Worm (Caenorhabditis elegans) whole organism, young adult: Measurements from ENCODE around the gene str-209.

ENCODE experiments used
- B0035.1 ChIP-seq: sonication (generic microtip); optimal IDR thresholded peaks from 2 replicates; lab custom pipeline; 2016; ENCODE audit warnings: missing genetic modification characterization, mild to moderate bottlenecking, missing compliant biosample characterization, missing genotype, missing genetic modification reagents
- B0336.3 ChIP-seq: fragments of 200-800 bp; sonication (Bioruptor generic); IDR thresholded peaks from 2 replicates; pipeline ENCODE4 v1.3.6; 2022; ENCODE audit warnings: missing genetic modification characterization, missing compliant biosample characterization
- C06A6.2 ChIP-seq: fragments of 200-800 bp; sonication (Bioruptor generic); conservative IDR thresholded peaks from 2 replicates; pipeline ENCODE4 v1.3.6; 2022; ENCODE audit warnings: missing genetic modification characterization, missing compliant biosample characterization
- D2030.7 ChIP-seq: fragments of 200-800 bp; sonication (Bioruptor generic); IDR thresholded peaks from 2 replicates; pipeline ENCODE4 v1.3.6; 2022; ENCODE audit warnings: missing genetic modification reagents, missing genetic modification characterization, missing compliant biosample characterization
- F10E7.11 ChIP-seq: sonication (generic microtip); optimal IDR thresholded peaks from 2 replicates; lab custom pipeline; 2017; ENCODE audit warnings: mild to moderate bottlenecking, missing genetic modification characterization, moderate library complexity, missing compliant biosample characterization
- K12H6.12 ChIP-seq: fragments of 200-800 bp; sonication (Bioruptor generic); optimal IDR thresholded peaks from 2 replicates; lab custom pipeline; 2018; ENCODE audit warnings: mild to moderate bottlenecking, missing genetic modification characterization, missing compliant biosample characterization
- Y53G8AR.9 ChIP-seq: fragments of 200-800 bp; sonication (Bioruptor generic); conservative IDR thresholded peaks from 2 replicates; pipeline ENCODE4 v1.3.6; 2022; ENCODE audit warnings: missing genetic modification reagents, missing genetic modification characterization, missing compliant biosample characterization
- Y67H2A.10 ChIP-seq: fragments of 200-800 bp; sonication (Bioruptor generic); conservative IDR thresholded peaks from 2 replicates; pipeline ENCODE4 v1.3.6; 2022; ENCODE audit warnings: missing genetic modification reagents, missing genetic modification characterization, missing compliant biosample characterization
- ama-1 ChIP-seq, 3 experiments: fragments of 150-350 bp in 1 of 3; sonication (generic microtip) in 2 of 3; optimal IDR thresholded peaks; 2 replicates each; lab custom pipeline; 2014 to 2018; ENCODE audit warnings: missing biosample characterization in 2 of 3, missing genetic modification characterization in 2 of 3, missing genetic modification reagents in 2 of 3
- aptf-3 ChIP-seq: fragments of 200-800 bp; sonication (Bioruptor generic); IDR thresholded peaks from 2 replicates; pipeline ENCODE4 v1.3.6; 2022; ENCODE audit warnings: missing genetic modification characterization, missing compliant biosample characterization
- ccch-3 ChIP-seq: fragments of 200-800 bp; sonication (Bioruptor generic); optimal IDR thresholded peaks from 2 replicates; lab custom pipeline; 2018; ENCODE audit warnings: mild to moderate bottlenecking, missing genetic modification characterization, missing compliant biosample characterization
- cebp-1 ChIP-seq, 2 experiments: fragments of 200-800 bp in 1 of 2; sonication (Bioruptor generic) in 1 of 2; sonication (generic microtip) in 1 of 2; IDR thresholded peaks in 1 of 2; optimal IDR thresholded peaks in 1 of 2; 2 replicates each; pipeline versions ENCODE4 v1.3.6 to Lab custom; 2017 to 2022; ENCODE audit warnings: missing compliant biosample characterization in 2 of 2, missing genetic modification characterization in 2 of 2, mild to moderate bottlenecking in 1 of 2, missing genetic modification reagents in 1 of 2, moderate library complexity in 1 of 2
- ceh-79 ChIP-seq: sonication (generic microtip); optimal IDR thresholded peaks from 2 replicates; lab custom pipeline; 2017; ENCODE audit warnings: mild to moderate bottlenecking, missing genetic modification characterization, missing compliant biosample characterization
- ceh-91 ChIP-seq: fragments of 200-800 bp; sonication (Bioruptor generic); IDR thresholded peaks from 2 replicates; pipeline ENCODE4 v1.3.6; 2022; ENCODE audit warnings: missing genetic modification reagents, missing genetic modification characterization, missing compliant biosample characterization
- dox-1 ChIP-seq: fragments of 200-800 bp; sonication (Bioruptor generic); IDR thresholded peaks from 2 replicates; pipeline ENCODE4 v1.3.6; 2022; ENCODE audit warnings: missing genetic modification reagents, missing genetic modification characterization, missing compliant biosample characterization
- dpl-1 ChIP-seq: fragments of 150-350 bp; optimal IDR thresholded peaks from 2 replicates; lab custom pipeline; 2014; ENCODE audit warnings: missing biosample characterization, missing genetic modification reagents, missing genetic modification characterization
- efl-1 ChIP-seq: fragments of 150-350 bp; optimal IDR thresholded peaks from 2 replicates; lab custom pipeline; 2014; ENCODE audit warnings: missing biosample characterization, missing genetic modification reagents, missing genetic modification characterization
- egl-18 ChIP-seq: fragments of 200-800 bp; sonication (Bioruptor generic); IDR thresholded peaks from 2 replicates; pipeline ENCODE4 v1.3.6; 2022; ENCODE audit warnings: missing genetic modification reagents, missing genetic modification characterization, missing compliant biosample characterization
- egrh-3 ChIP-seq: fragments of 200-800 bp; sonication (Bioruptor generic); IDR thresholded peaks from 2 replicates; pipeline ENCODE4 v1.3.6; 2022; ENCODE audit warnings: missing genetic modification reagents, missing genetic modification characterization, missing compliant biosample characterization
- hmg-1.2 ChIP-seq: fragments of 200-800 bp; sonication (Bioruptor generic); IDR thresholded peaks from 2 replicates; pipeline ENCODE4 v1.3.6; 2022; ENCODE audit warnings: missing genetic modification reagents, missing genetic modification characterization, missing compliant biosample characterization
- let-526 ChIP-seq: fragments of 200-800 bp; sonication (Bioruptor generic); IDR thresholded peaks from 2 replicates; pipeline ENCODE4 v1.3.6; 2022; ENCODE audit warnings: missing genetic modification reagents, missing genetic modification characterization, missing compliant biosample characterization
- let-607 ChIP-seq, 2 experiments: fragments of 200-800 bp in 1 of 2; sonication (Bioruptor generic) in 1 of 2; sonication (generic microtip) in 1 of 2; optimal IDR thresholded peaks; 2 replicates each; lab custom pipeline; 2016 to 2018; ENCODE audit warnings: mild to moderate bottlenecking in 2 of 2, missing compliant biosample characterization in 2 of 2, missing genetic modification characterization in 2 of 2, moderate library complexity in 2 of 2, missing genotype in 1 of 2
- lin-35 ChIP-seq, 3 experiments: fragments of 150-350 bp in 2 of 3; sonication (generic microtip) in 1 of 3; optimal IDR thresholded peaks; 2 replicates each; lab custom pipeline; 2014 to 2018; ENCODE audit warnings: missing biosample characterization in 3 of 3, missing genetic modification characterization in 3 of 3, missing genetic modification reagents in 3 of 3
- lin-54 ChIP-seq: fragments of 200-800 bp; sonication (Bioruptor generic); optimal IDR thresholded peaks from 2 replicates; lab custom pipeline; 2018; ENCODE audit warnings: mild to moderate bottlenecking, missing genetic modification characterization, missing compliant biosample characterization
- lir-1 ChIP-seq: fragments of 200-800 bp; sonication (Bioruptor generic); conservative IDR thresholded peaks from 2 replicates; pipeline ENCODE4 v1.3.6; 2022; ENCODE audit warnings: missing genetic modification reagents, missing genetic modification characterization, missing compliant biosample characterization
- lsl-1 ChIP-seq: fragments of 200-800 bp; sonication (Bioruptor generic); optimal IDR thresholded peaks from 2 replicates; lab custom pipeline; 2018; ENCODE audit warnings: mild to moderate bottlenecking, missing genetic modification characterization, moderate library complexity, missing compliant biosample characterization
- lsy-27 ChIP-seq: sonication (generic microtip); optimal IDR thresholded peaks from 2 replicates; lab custom pipeline; 2017; ENCODE audit warnings: missing genetic modification characterization, mild to moderate bottlenecking, missing compliant biosample characterization, antibody characterized with exemption, missing genotype, borderline replicate concordance; ENCODE audit not compliant: insufficient read depth
- madf-6 ChIP-seq: fragments of 200-800 bp; sonication (Bioruptor generic); IDR thresholded peaks from 2 replicates; pipeline ENCODE4 v1.3.6; 2022; ENCODE audit warnings: missing genetic modification reagents, missing genetic modification characterization, missing compliant biosample characterization
- madf-8 ChIP-seq: fragments of 200-800 bp; sonication (Bioruptor generic); conservative IDR thresholded peaks from 2 replicates; pipeline ENCODE4 v1.3.6; 2022; ENCODE audit warnings: missing genetic modification reagents, missing genetic modification characterization, missing compliant biosample characterization
- nfya-1 ChIP-seq: sonication (generic microtip); optimal IDR thresholded peaks from 2 replicates; lab custom pipeline; 2017; ENCODE audit warnings: antibody characterized with exemption, missing compliant biosample characterization, missing genetic modification characterization, borderline replicate concordance; ENCODE audit not compliant: insufficient read depth
- nhr-179 ChIP-seq: sonication (generic microtip); optimal IDR thresholded peaks from 2 replicates; lab custom pipeline; 2016; ENCODE audit warnings: mild to moderate bottlenecking, missing genetic modification characterization, missing compliant biosample characterization
- nhr-27 ChIP-seq: fragments of 200-800 bp; sonication (Bioruptor generic); optimal IDR thresholded peaks from 2 replicates; lab custom pipeline; 2018; ENCODE audit warnings: mild to moderate bottlenecking, missing genetic modification characterization, moderate library complexity, missing compliant biosample characterization
- pbrm-1 ChIP-seq: fragments of 200-800 bp; sonication (Bioruptor generic); IDR thresholded peaks from 2 replicates; pipeline ENCODE4 v1.3.6; 2022; ENCODE audit warnings: missing genetic modification reagents, missing genetic modification characterization, missing compliant biosample characterization
- sea-2 ChIP-seq: fragments of 200-800 bp; sonication (Bioruptor generic); IDR thresholded peaks from 2 replicates; pipeline ENCODE4 v1.3.6; 2022; ENCODE audit warnings: missing genetic modification characterization, missing compliant biosample characterization
- snpc-3.4 ChIP-seq: sonication (generic microtip); optimal IDR thresholded peaks from 2 replicates; lab custom pipeline; 2017; ENCODE audit warnings: missing genetic modification characterization, mild to moderate bottlenecking, missing compliant biosample characterization, antibody characterized with exemption, moderate library complexity, missing genotype, missing genetic modification reagents
- snpc-4 ChIP-seq, 5 experiments: fragments of 150-350 bp in 1 of 5; sonication (generic microtip) in 4 of 5; optimal IDR thresholded peaks; 2 replicates each; lab custom pipeline; 2014 to 2018; ENCODE audit warnings: missing genetic modification characterization in 5 of 5, missing biosample characterization in 3 of 5, antibody characterized with exemption in 2 of 5, mild to moderate bottlenecking in 2 of 5, missing compliant biosample characterization in 2 of 5, missing genotype in 2 of 5, moderate library complexity in 2 of 5, missing genetic modification reagents in 1 of 5
- sptf-2 ChIP-seq: fragments of 200-800 bp; sonication (Bioruptor generic); optimal IDR thresholded peaks from 2 replicates; lab custom pipeline; 2018; ENCODE audit warnings: mild to moderate bottlenecking, missing genetic modification characterization, missing compliant biosample characterization
- unc-62 ChIP-seq: fragments of 150-350 bp; optimal IDR thresholded peaks from 2 replicates; lab custom pipeline; 2014; ENCODE audit warnings: missing biosample characterization, missing genetic modification reagents, missing genetic modification characterization
- xnd-1 ChIP-seq: sonication (generic microtip); optimal IDR thresholded peaks from 2 replicates; lab custom pipeline; 2016; ENCODE audit warnings: missing genotype, missing genetic modification reagents, missing genetic modification characterization, missing compliant biosample characterization
- zfh-2 ChIP-seq: fragments of 200-800 bp; sonication (Bioruptor generic); conservative IDR thresholded peaks from 2 replicates; pipeline ENCODE4 v1.3.6; 2022; ENCODE audit warnings: missing genetic modification reagents, missing genetic modification characterization, missing compliant biosample characterization
- zim-3 ChIP-seq: sonication (generic microtip); optimal IDR thresholded peaks from 2 replicates; lab custom pipeline; 2017; ENCODE audit warnings: mild to moderate bottlenecking, missing genetic modification characterization, moderate library complexity, missing compliant biosample characterization
- ztf-28 ChIP-seq: fragments of 200-800 bp; sonication (Bioruptor generic); IDR thresholded peaks from 2 replicates; pipeline ENCODE4 v1.3.6; 2022; ENCODE audit warnings: missing genetic modification reagents, missing genetic modification characterization, missing compliant biosample characterization

Gene str-209

DNA sequence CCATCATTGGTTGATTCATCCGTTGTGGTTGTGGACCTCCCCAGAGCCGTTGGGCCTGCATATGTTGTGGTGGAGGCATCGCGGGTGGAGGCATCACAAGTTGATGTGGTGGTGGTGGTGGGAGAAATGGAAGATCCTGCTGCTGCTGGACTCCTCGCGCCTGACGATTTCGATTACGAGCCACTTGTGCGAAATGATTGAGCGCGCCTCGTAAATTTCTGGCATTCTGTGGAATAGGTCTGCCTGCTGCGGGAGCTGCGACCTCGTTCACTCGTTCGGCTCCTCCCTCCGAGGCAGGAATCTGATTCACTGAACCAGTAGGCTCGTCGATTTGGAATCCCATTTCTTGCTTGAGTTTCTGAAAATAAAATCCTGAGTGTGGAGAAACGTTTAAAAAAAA, 12.0 kb downstream of the str-209 start:
- TF ChIP-seq ceh-91 (GFP tag; lab: Robert Waterston, UW) (no peak), sptf-2 (GFP tag; lab: Kevin White, UChicago) (no peak), C06A6.2 (no peak), zfh-2 (GFP tag; lab: Robert Waterston, UW) (peak; percentile 65), Y53G8AR.9 (GFP tag; lab: Robert Waterston, UW) (peak; percentile 25; the same call in 1 of the 2 replicates), dox-1 (GFP tag; lab: Robert Waterston, UW) (0 out of 2 replicates have a peak, but pooled peaks have one; percentile 16), efl-1 (GFP tag; lab: Kevin White, UChicago) (no peak), egrh-3 (GFP tag; lab: Robert Waterston, UW) (peak; percentile 5; the same call in 1 of the 2 replicates), lsy-27 (no peak), xnd-1 (tag; lab: Kevin White, UChicago) (no peak), egl-18 (GFP tag; lab: Robert Waterston, UW) (no peak), unc-62 (GFP tag; lab: Kevin White, UChicago) (no peak), D2030.7 (GFP tag; lab: Robert Waterston, UW) (no peak), lin-35 (GFP tag; optimal IDR thresholded peaks at IDR 0.05; lab: Kevin White, UChicago) (no peak)

DNA sequence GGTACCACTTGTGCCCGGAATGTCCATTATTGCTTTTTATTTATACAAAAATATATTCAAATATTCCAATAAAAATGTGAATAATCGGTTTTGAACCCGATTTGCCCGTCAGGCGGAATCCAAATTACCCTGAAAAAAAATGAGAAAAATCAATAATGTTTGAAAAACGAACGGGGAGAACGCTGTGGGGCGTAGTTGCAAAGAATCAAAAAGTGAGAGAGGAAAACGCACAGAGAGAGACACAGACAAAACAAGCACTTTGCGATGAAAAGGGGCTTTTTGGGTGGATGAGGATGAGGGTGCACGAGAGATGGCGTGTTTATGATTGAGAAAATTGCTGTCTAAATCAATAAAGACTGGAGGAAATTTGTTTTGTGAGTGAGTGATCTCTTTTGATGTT, 14.2 kb downstream of the str-209 start, which contains the start of gene tam-1:
TSS of gene tam-1 (minus strand) at position 135 of the 400 bp plus-strand sequence.
- TF ChIP-seq nfya-1 (no peak), ztf-28 (GFP tag; lab: Robert Waterston, UW) (no peak), nhr-179 (no peak), lsl-1 (GFP tag; lab: Kevin White, UChicago) (no peak), F10E7.11 (tag; lab: Kevin White, UChicago) (no peak), hmg-1.2 (peak; percentile 20; the same call in 1 of the 2 replicates), let-526 (GFP tag; lab: Robert Waterston, UW) (no peak), cebp-1 (GFP tag; IDR thresholded peaks at IDR 0.05; lab: Robert Waterston, UW) (no peak), cebp-1 (tag; optimal IDR thresholded peaks at IDR 0.05; lab: Kevin White, UChicago) (peak; percentile 39)

DNA sequence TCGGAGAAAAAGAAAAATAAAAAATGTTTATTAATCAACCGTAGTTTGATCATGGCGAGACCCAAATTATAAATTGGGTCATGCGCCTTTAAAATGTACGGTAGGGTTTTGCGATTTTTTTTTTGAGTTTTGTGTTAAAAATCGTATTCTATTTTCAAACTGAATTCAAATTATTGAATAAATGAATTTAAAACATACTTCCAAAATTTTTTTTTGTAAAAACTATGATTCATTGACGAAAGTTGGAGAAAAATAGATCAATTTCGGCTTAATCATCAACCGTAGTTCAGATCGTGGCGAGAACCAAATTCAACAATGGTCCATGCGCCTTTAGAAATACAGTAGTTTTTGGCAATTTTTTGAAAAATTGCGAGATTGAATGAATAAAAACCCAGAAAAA, 14.9 kb downstream of the str-209 start:
- TF ChIP-seq xnd-1 (tag; lab: Kevin White, UChicago) (peak; percentile 98), B0336.3 (GFP tag; lab: Robert Waterston, UW) (no peak), ceh-79 (tag; lab: Kevin White, UChicago) (no peak), madf-6 (GFP tag; lab: Robert Waterston, UW) (peak; percentile 95), lin-54 (peak; percentile 75), madf-8 (peak; percentile 79), Y67H2A.10 (GFP tag; lab: Robert Waterston, UW) (no peak), K12H6.12 (tag; lab: Kevin White, UChicago) (no peak), zim-3 (tag; lab: Kevin White, UChicago) (no peak), unc-62 (GFP tag; lab: Kevin White, UChicago) (no peak), D2030.7 (GFP tag; lab: Robert Waterston, UW) (peak; percentile 78), lsl-1 (GFP tag; lab: Kevin White, UChicago) (peak; percentile 99), lir-1 (no peak), ama-1 (optimal IDR thresholded peaks at IDR 0.05; lab: Kevin White, UChicago) (no peak), ama-1 (GFP tag; optimal IDR thresholded peaks at IDR 0.05; lab: Kevin White, UChicago) (no peak), B0035.1 (no peak), nhr-27 (no peak), efl-1 (GFP tag; lab: Kevin White, UChicago) (peak; percentile 52), ccch-3 (GFP tag; lab: Kevin White, UChicago) (no peak), dpl-1 (peak; percentile 9), snpc-4 (GFP tag; optimal IDR thresholded peaks at IDR 0.05; lab: Kevin White, UChicago) (no peak), snpc-4 (tag; optimal IDR thresholded peaks at IDR 0.05; lab: Kevin White, UChicago) (peak in 1 of 4 experiments; percentile 39), aptf-3 (no peak), ceh-91 (GFP tag; lab: Robert Waterston, UW) (peak; percentile 60), snpc-3.4 (tag; lab: Kevin White, UChicago) (peak; percentile 6), sptf-2 (GFP tag; lab: Kevin White, UChicago) (no peak), let-607 (tag; optimal IDR thresholded peaks at IDR 0.05; lab: Kevin White, UChicago) (no peak), sea-2 (GFP tag; lab: Robert Waterston, UW) (no peak), dox-1 (GFP tag; lab: Robert Waterston, UW) (no peak), Y53G8AR.9 (GFP tag; lab: Robert Waterston, UW) (no peak), pbrm-1 (no peak)
